Worm (Caenorhabditis elegans) whole organism, early embryonic: Measurements from ENCODE around the gene Y7A5A.10.

Source experiments
- B0310.2 ChIP-seq: sonication (generic microtip); optimal IDR thresholded peaks from 2 replicates; lab custom pipeline; 2016; ENCODE audit warnings: mild to moderate bottlenecking, missing genetic modification characterization, missing compliant biosample characterization
- F13C5.2 ChIP-seq: sonication (generic microtip); optimal IDR thresholded peaks from 2 replicates; lab custom pipeline; 2017; ENCODE audit warnings: mild to moderate bottlenecking, missing genetic modification characterization, inconsistent platforms, missing compliant biosample characterization
- aly-1 ChIP-seq: sonication (generic microtip); optimal IDR thresholded peaks from 2 replicates; lab custom pipeline; 2016; ENCODE audit warnings: missing genetic modification characterization, missing compliant biosample characterization
- ama-1 ChIP-seq: fragments of 150-350 bp; optimal IDR thresholded peaks from 2 replicates; lab custom pipeline; 2014
- ceh-13 ChIP-seq: fragments of 200-800 bp; sonication (Bioruptor generic); optimal IDR thresholded peaks from 2 replicates; lab custom pipeline; 2018; ENCODE audit warnings: mild to moderate bottlenecking, missing genetic modification characterization, missing compliant biosample characterization
- ceh-36 ChIP-seq: sonication (generic microtip); optimal IDR thresholded peaks from 2 replicates; lab custom pipeline; 2016; ENCODE audit warnings: missing genetic modification characterization, inconsistent platforms, missing compliant biosample characterization
- ets-7 ChIP-seq: sonication (generic microtip); optimal IDR thresholded peaks from 2 replicates; lab custom pipeline; 2016; ENCODE audit warnings: missing genotype, missing genetic modification characterization, missing compliant biosample characterization
- flt-1 ChIP-seq: fragments of 200-800 bp; sonication (Bioruptor generic); IDR thresholded peaks from 2 replicates; pipeline ENCODE4 v1.3.6; 2022; ENCODE audit warnings: missing genetic modification characterization, missing compliant biosample characterization
- hmbx-1 ChIP-seq: sonication (generic microtip); optimal IDR thresholded peaks from 2 replicates; lab custom pipeline; 2016; ENCODE audit warnings: mild to moderate bottlenecking, missing genetic modification characterization, missing compliant biosample characterization
- hmg-4 ChIP-seq: fragments of 200-800 bp; sonication (Bioruptor generic); optimal IDR thresholded peaks from 2 replicates; lab custom pipeline; 2018; ENCODE audit warnings: mild to moderate bottlenecking, missing genetic modification characterization, missing compliant biosample characterization
- hnd-1 ChIP-seq: sonication (generic microtip); optimal IDR thresholded peaks from 2 replicates; lab custom pipeline; 2016; ENCODE audit warnings: missing genetic modification characterization, missing compliant biosample characterization
- pes-1 ChIP-seq: fragments of 200-800 bp; sonication (Bioruptor generic); IDR thresholded peaks from 2 replicates; pipeline ENCODE4 v1.3.6; 2022; ENCODE audit warnings: missing genetic modification reagents, missing genetic modification characterization, missing compliant biosample characterization
- scrt-1 ChIP-seq: fragments of 200-800 bp; sonication (Bioruptor generic); IDR thresholded peaks from 2 replicates; pipeline ENCODE4 v1.3.6; 2022; ENCODE audit warnings: missing genetic modification characterization, missing compliant biosample characterization
- sea-1 ChIP-seq: fragments of 200-800 bp; sonication (Bioruptor generic); conservative IDR thresholded peaks from 2 replicates; pipeline ENCODE4 v1.3.6; 2022; ENCODE audit warnings: missing genetic modification characterization, missing compliant biosample characterization
- tbx-11 ChIP-seq: fragments of 200-800 bp; sonication (Bioruptor generic); IDR thresholded peaks from 2 replicates; pipeline ENCODE4 v1.3.6; 2022; ENCODE audit warnings: missing genetic modification characterization, missing compliant biosample characterization
- tbx-37 ChIP-seq: fragments of 200-800 bp; sonication (Bioruptor generic); conservative IDR thresholded peaks from 2 replicates; pipeline ENCODE4 v1.3.6; 2022; ENCODE audit warnings: missing genetic modification reagents, missing genetic modification characterization, missing compliant biosample characterization
- tra-4 ChIP-seq: sonication (generic microtip); optimal IDR thresholded peaks from 2 replicates; lab custom pipeline; 2017; ENCODE audit warnings: missing genetic modification characterization, missing compliant biosample characterization

Gene Y7A5A.10

ce11 chrX:15796633-15797032 is 1.8 kb upstream of the Y7A5A.10 start:
- TF ChIP-seq ceh-13 (GFP tag; lab: Kevin White, UChicago) (no peak), tbx-11 (GFP tag; lab: Robert Waterston, UW) (no peak), hmg-4 (GFP tag; lab: Kevin White, UChicago) (no peak), ceh-36 (no peak), ama-1 (no peak), tra-4 (tag; lab: Kevin White, UChicago) (no peak), tbx-37 (GFP tag; lab: Robert Waterston, UW) (no peak), flt-1 (GFP tag; lab: Robert Waterston, UW) (no peak)

ce11 chrX:15786726-15787125 is 8.2 kb downstream of the Y7A5A.10 start, which contains the start of gene Y7A5A.5:
TSS of gene Y7A5A.5 (minus strand) at chrX:15786826.
- no peak for TF ChIP-seq B0310.2 (tag; lab: Kevin White, UChicago)
- no peak for TF ChIP-seq scrt-1 (GFP tag; lab: Robert Waterston, UW)
- TF ChIP-seq aly-1, result no peak
- no peak for TF ChIP-seq hnd-1 (tag; lab: Kevin White, UChicago)
- no peak for TF ChIP-seq tbx-37 (GFP tag; lab: Robert Waterston, UW)
- no peak for TF ChIP-seq ceh-13 (GFP tag; lab: Kevin White, UChicago)
- TF ChIP-seq hmbx-1 (tag; lab: Kevin White, UChicago), result no peak
- TF ChIP-seq tra-4 (tag; lab: Kevin White, UChicago), result no peak
- TF ChIP-seq hmg-4 (GFP tag; lab: Kevin White, UChicago), result no peak
- TF ChIP-seq F13C5.2, result no peak
- TF ChIP-seq ets-7 (tag; lab: Kevin White, UChicago), result no peak
- TF ChIP-seq tbx-11 (GFP tag; lab: Robert Waterston, UW), result no peak
- TF ChIP-seq sea-1 (GFP tag; lab: Robert Waterston, UW), result no peak
- no peak for TF ChIP-seq ceh-36
- no peak for TF ChIP-seq pes-1 (GFP tag; lab: Robert Waterston, UW)

- TF ChIP-seq F13C5.2 (no peak), aly-1 (no peak), hmbx-1 (tag; lab: Kevin White, UChicago) (no peak), tbx-37 (GFP tag; lab: Robert Waterston, UW) (no peak), sea-1 (GFP tag; lab: Robert Waterston, UW) (no peak), tra-4 (tag; lab: Kevin White, UChicago) (no peak), hnd-1 (tag; lab: Kevin White, UChicago) (no peak), ama-1 (no peak), flt-1 (GFP tag; lab: Robert Waterston, UW) (no peak), ceh-13 (GFP tag; lab: Kevin White, UChicago) (no peak), ets-7 (tag; lab: Kevin White, UChicago) (no peak), B0310.2 (tag; lab: Kevin White, UChicago) (no peak), scrt-1 (GFP tag; lab: Robert Waterston, UW) (no peak), pes-1 (GFP tag; lab: Robert Waterston, UW) (no peak), hmg-4 (GFP tag; lab: Kevin White, UChicago) (no peak), ceh-36 (no peak), tbx-11 (GFP tag; lab: Robert Waterston, UW) (no peak)
Observed at ce11 chrX:15784570-15784969, 10.3 kb downstream of the Y7A5A.10 start, which contains the start of gene Y7A5A.3. TSS of gene Y7A5A.3 (minus strand) at chrX:15784670.

- TF ChIP-seq hnd-1 (tag; lab: Kevin White, UChicago) (no peak), ama-1 (no peak)
Observed at ce11 chrX:15782027-15782426, 12.8 kb downstream of the Y7A5A.10 start, which contains the start of gene Y7A5A.24. TSS of gene Y7A5A.24 (minus strand) at chrX:15782127.

- no peak for TF ChIP-seq B0310.2 (tag; lab: Kevin White, UChicago)
- no peak for TF ChIP-seq hnd-1 (tag; lab: Kevin White, UChicago)
- no peak for TF ChIP-seq ceh-36
- no peak for TF ChIP-seq tbx-11 (GFP tag; lab: Robert Waterston, UW)
- no peak for TF ChIP-seq hmg-4 (GFP tag; lab: Kevin White, UChicago)
- TF ChIP-seq tra-4 (tag; lab: Kevin White, UChicago), result no peak
- no peak for TF ChIP-seq scrt-1 (GFP tag; lab: Robert Waterston, UW)
- TF ChIP-seq sea-1 (GFP tag; lab: Robert Waterston, UW), result no peak
- no peak for TF ChIP-seq ama-1
- TF ChIP-seq ets-7 (tag; lab: Kevin White, UChicago), result no peak
- no peak for TF ChIP-seq tbx-37 (GFP tag; lab: Robert Waterston, UW)
Observed at ce11 chrX:15779503-15779902, 15.4 kb downstream of the Y7A5A.10 start.

ce11 chrX:15773262-15773908 is 21.5 kb downstream of the Y7A5A.10 start, which contains the start of gene Y7A5A.13:
TSS of gene Y7A5A.13 (plus strand) at chrX:15773858.
- TF ChIP-seq ceh-13 (GFP tag; lab: Kevin White, UChicago) (no peak), sea-1 (GFP tag; lab: Robert Waterston, UW) (no peak), B0310.2 (tag; lab: Kevin White, UChicago) (no peak), flt-1 (GFP tag; lab: Robert Waterston, UW) (no peak), F13C5.2 (no peak), tbx-11 (GFP tag; lab: Robert Waterston, UW) (no peak), hnd-1 (tag; lab: Kevin White, UChicago) (no peak), aly-1 (no peak), hmbx-1 (tag; lab: Kevin White, UChicago) (no peak), scrt-1 (GFP tag; lab: Robert Waterston, UW) (no peak), tbx-37 (GFP tag; lab: Robert Waterston, UW) (no peak), ceh-36 (no peak), tra-4 (tag; lab: Kevin White, UChicago) (no peak), ama-1 (no peak), hmg-4 (GFP tag; lab: Kevin White, UChicago) (no peak)

ce11 chrX:15772674-15773073 is 22.2 kb downstream of the Y7A5A.10 start, which contains the start of gene Y7A5A.2:
TSS of gene Y7A5A.2 (minus strand) at chrX:15772735.
- no peak for TF ChIP-seq sea-1 (GFP tag; lab: Robert Waterston, UW)
- no peak for TF ChIP-seq tbx-11 (GFP tag; lab: Robert Waterston, UW)
- TF ChIP-seq F13C5.2, result no peak
- no peak for TF ChIP-seq flt-1 (GFP tag; lab: Robert Waterston, UW)
- TF ChIP-seq ama-1, result no peak
- no peak for TF ChIP-seq tra-4 (tag; lab: Kevin White, UChicago)
- TF ChIP-seq hmg-4 (GFP tag; lab: Kevin White, UChicago), result no peak
- no peak for TF ChIP-seq ceh-36
- no peak for TF ChIP-seq B0310.2 (tag; lab: Kevin White, UChicago)
- TF ChIP-seq hnd-1 (tag; lab: Kevin White, UChicago), result no peak
- no peak for TF ChIP-seq tbx-37 (GFP tag; lab: Robert Waterston, UW)
